Worm (Caenorhabditis elegans) whole organism, midembryonic: Measurements from ENCODE around the gene C04C3.7.
A peak's percentile ranks its signal among the peaks of the same experiment; 100 is the strongest.
"Not testable (repeated sequence)": the region's sequence is repeated elsewhere in the genome, so short reads cannot be mapped to it uniquely, and the experiment has no call there.

Experiments
- med-1 ChIP-seq: sonication (generic microtip); optimal IDR thresholded peaks from 2 replicates; lab custom pipeline; 2017; ENCODE audit warnings: missing genetic modification characterization, mild to moderate bottlenecking, missing compliant biosample characterization, antibody characterized with exemption, missing genetic modification reagents; ENCODE audit not compliant: insufficient read depth
- ztf-29 ChIP-seq: fragments of 200-800 bp; sonication (Bioruptor generic); IDR thresholded peaks from 2 replicates; pipeline ENCODE4 v1.3.6; 2022; ENCODE audit warnings: missing genetic modification reagents, missing genetic modification characterization, missing compliant biosample characterization

- not testable (repeated sequence) for TF ChIP-seq med-1 (GFP tag; lab: Kevin White, UChicago)
- TF ChIP-seq ztf-29 (GFP tag; lab: Robert Waterston, UW) = peak; percentile 75; the same call in 1 of the 2 replicates
Observed at ce11 chrIV:3455437-3455836, 22.1 kb upstream of the C04C3.7 start.
